Fruit fly (Drosophila melanogaster) whole organism, wandering third instar larva: Measurements from ENCODE around the gene CG11771.

Experiments used
- Abd-B ChIP-seq: fragments of >200 bp; optimal IDR thresholded peaks from 2 replicates; lab custom pipeline; 2017; ENCODE audit warnings: missing biosample characterization, missing genetic modification characterization
- CG9705 ChIP-seq: fragments of 200-800 bp; sonication (Bioruptor generic); optimal IDR thresholded peaks from 2 replicates; lab custom pipeline; 2018; ENCODE audit warnings: missing biosample characterization, mild to moderate bottlenecking, missing genetic modification characterization
- Dfd ChIP-seq: fragments of >200 bp; optimal IDR thresholded peaks from 2 replicates; lab custom pipeline; 2017; ENCODE audit warnings: missing biosample characterization, missing genetic modification characterization
- Dif ChIP-seq: fragments of 200-275, 200-300 bp; sonication (Bioruptor generic); optimal IDR thresholded peaks from 2 replicates; lab custom pipeline; 2018; ENCODE audit warnings: missing biosample characterization, missing genetic modification characterization; ENCODE audit not compliant: partially characterized antibody
- GATAd ChIP-seq: sonication (Bioruptor generic); optimal IDR thresholded peaks from 2 replicates; lab custom pipeline; 2016; ENCODE audit warnings: missing biosample characterization, missing genetic modification characterization
- HLH106 ChIP-seq: fragments of 200-800 bp; optimal IDR thresholded peaks from 3 replicates; lab custom pipeline; 2019; ENCODE audit warnings: missing biosample characterization, mild to moderate bottlenecking, missing genetic modification characterization, moderate library complexity
- Hnf4 ChIP-seq: fragments of 200-800 bp; sonication (Bioruptor generic); optimal IDR thresholded peaks from 2 replicates; lab custom pipeline; 2016; ENCODE audit warnings: missing biosample characterization, mild to moderate bottlenecking, missing genetic modification characterization
- OdsH ChIP-seq: fragments of 200-800 bp; sonication (Bioruptor generic); optimal IDR thresholded peaks from 2 replicates; lab custom pipeline; 2016; ENCODE audit warnings: missing biosample characterization, mild to moderate bottlenecking, missing genetic modification characterization
- Rel ChIP-seq, 2 experiments: fragments of 200-800 bp; sonication (Bioruptor generic) in 1 of 2; optimal IDR thresholded peaks; 2 replicates in 1 of 2; 3 replicates in 1 of 2; lab custom pipeline; 2016 to 2019; ENCODE audit warnings: mild to moderate bottlenecking in 2 of 2, missing biosample characterization in 2 of 2, missing genetic modification characterization in 2 of 2, moderate library complexity in 1 of 2
- Sp1 ChIP-seq: fragments of 200-800 bp; sonication (Bioruptor generic); optimal IDR thresholded peaks from 3 replicates; lab custom pipeline; 2019; ENCODE audit warnings: missing biosample characterization, mild to moderate bottlenecking, missing genetic modification characterization, moderate library complexity
- br ChIP-seq: fragments of 200-800 bp; sonication (Bioruptor generic); optimal IDR thresholded peaks from 2 replicates; lab custom pipeline; 2016; ENCODE audit warnings: missing biosample characterization, missing genetic modification characterization
- brk ChIP-seq: fragments of 200-800 bp; sonication (Bioruptor generic); optimal IDR thresholded peaks from 2 replicates; lab custom pipeline; 2016; ENCODE audit warnings: missing biosample characterization, mild to moderate bottlenecking, missing genetic modification characterization
- dl ChIP-seq, 2 experiments: fragments of 175-275, 200-275 bp in 1 of 2; fragments of 200-275 bp in 1 of 2; sonication (Bioruptor generic); optimal IDR thresholded peaks; lab custom pipeline; 2018; ENCODE audit warnings: mild to moderate bottlenecking in 2 of 2, missing biosample characterization in 2 of 2, missing genetic modification characterization in 2 of 2, moderate library complexity in 2 of 2; ENCODE audit not compliant: partially characterized antibody in 2 of 2, insufficient read depth in 1 of 2
- dmrt93B ChIP-seq: fragments of 200-800 bp; sonication (Bioruptor generic); optimal IDR thresholded peaks from 2 replicates; lab custom pipeline; 2018; ENCODE audit warnings: missing biosample characterization, mild to moderate bottlenecking, missing genetic modification characterization
- ey ChIP-seq: fragments of 200-800 bp; sonication (Bioruptor generic); optimal IDR thresholded peaks from 2 replicates; lab custom pipeline; 2016; ENCODE audit warnings: missing biosample characterization, missing genetic modification characterization
- foxo ChIP-seq, 2 experiments: fragments of 200-800 bp; sonication (Bioruptor generic); optimal IDR thresholded peaks; 2 replicates in 1 of 2; 3 replicates in 1 of 2; lab custom pipeline; 2016 to 2017; ENCODE audit warnings: missing biosample characterization in 2 of 2, missing genetic modification characterization in 2 of 2
- fru ChIP-seq: fragments of 200-800 bp; sonication (Bioruptor generic); optimal IDR thresholded peaks from 3 replicates; lab custom pipeline; 2016; ENCODE audit warnings: missing biosample characterization, mild to moderate bottlenecking, missing genetic modification characterization
- h ChIP-seq: fragments of 200-800 bp; sonication (Bioruptor generic); optimal IDR thresholded peaks from 3 replicates; lab custom pipeline; 2016; ENCODE audit warnings: missing biosample characterization, mild to moderate bottlenecking, missing genetic modification characterization
- lola ChIP-seq: fragments of >200 bp; optimal IDR thresholded peaks from 2 replicates; lab custom pipeline; 2017; ENCODE audit warnings: missing biosample characterization, missing genetic modification characterization
- pan ChIP-seq: fragments of >200 bp; optimal IDR thresholded peaks from 2 replicates; lab custom pipeline; 2017
- psq ChIP-seq: fragments of 200-800 bp; sonication (Bioruptor generic); optimal IDR thresholded peaks from 3 replicates; lab custom pipeline; 2017; ENCODE audit warnings: missing biosample characterization, mild to moderate bottlenecking, missing genetic modification characterization, moderate library complexity
- rgr ChIP-seq: fragments of 200-800 bp; sonication (Bioruptor generic); optimal IDR thresholded peaks from 3 replicates; lab custom pipeline; 2016; ENCODE audit warnings: missing biosample characterization, mild to moderate bottlenecking, missing genetic modification characterization
- sage ChIP-seq: fragments of 200-800 bp; sonication (Bioruptor generic); optimal IDR thresholded peaks from 2 replicates; lab custom pipeline; 2016; ENCODE audit warnings: missing biosample characterization, mild to moderate bottlenecking, missing genetic modification characterization
- tai ChIP-seq: sonication (Bioruptor generic); optimal IDR thresholded peaks from 2 replicates; lab custom pipeline; 2016; ENCODE audit warnings: missing biosample characterization, missing genetic modification characterization
- woc ChIP-seq: sonication (Bioruptor generic); optimal IDR thresholded peaks from 2 replicates; lab custom pipeline; 2016; ENCODE audit warnings: missing biosample characterization, mild to moderate bottlenecking, missing genetic modification characterization

CG11771 gene

DNA sequence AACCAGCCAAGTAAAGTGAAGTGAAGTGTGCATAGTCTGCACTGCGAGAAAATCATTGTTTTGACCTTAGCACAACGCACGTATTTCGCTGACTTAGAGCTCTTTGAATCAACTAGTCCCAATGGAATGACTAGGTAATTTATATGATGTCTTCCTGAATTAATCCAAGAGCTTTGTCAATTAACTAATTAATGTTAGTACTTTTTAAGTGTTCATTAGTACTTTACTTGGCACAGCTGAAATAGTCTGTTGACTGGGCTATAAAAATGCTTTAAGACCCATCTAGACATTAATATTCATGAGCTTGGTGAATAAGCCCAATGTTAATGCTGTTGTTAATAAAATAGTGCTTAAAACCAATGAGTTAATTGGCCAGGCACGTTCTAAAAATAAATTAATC, 44.3 kb downstream of the CG11771 start:
- TF ChIP-seq sage (GFP tag; lab: Kevin White, UChicago) (no peak), GATAd (GFP tag; lab: Kevin White, UChicago) (no peak)

DNA sequence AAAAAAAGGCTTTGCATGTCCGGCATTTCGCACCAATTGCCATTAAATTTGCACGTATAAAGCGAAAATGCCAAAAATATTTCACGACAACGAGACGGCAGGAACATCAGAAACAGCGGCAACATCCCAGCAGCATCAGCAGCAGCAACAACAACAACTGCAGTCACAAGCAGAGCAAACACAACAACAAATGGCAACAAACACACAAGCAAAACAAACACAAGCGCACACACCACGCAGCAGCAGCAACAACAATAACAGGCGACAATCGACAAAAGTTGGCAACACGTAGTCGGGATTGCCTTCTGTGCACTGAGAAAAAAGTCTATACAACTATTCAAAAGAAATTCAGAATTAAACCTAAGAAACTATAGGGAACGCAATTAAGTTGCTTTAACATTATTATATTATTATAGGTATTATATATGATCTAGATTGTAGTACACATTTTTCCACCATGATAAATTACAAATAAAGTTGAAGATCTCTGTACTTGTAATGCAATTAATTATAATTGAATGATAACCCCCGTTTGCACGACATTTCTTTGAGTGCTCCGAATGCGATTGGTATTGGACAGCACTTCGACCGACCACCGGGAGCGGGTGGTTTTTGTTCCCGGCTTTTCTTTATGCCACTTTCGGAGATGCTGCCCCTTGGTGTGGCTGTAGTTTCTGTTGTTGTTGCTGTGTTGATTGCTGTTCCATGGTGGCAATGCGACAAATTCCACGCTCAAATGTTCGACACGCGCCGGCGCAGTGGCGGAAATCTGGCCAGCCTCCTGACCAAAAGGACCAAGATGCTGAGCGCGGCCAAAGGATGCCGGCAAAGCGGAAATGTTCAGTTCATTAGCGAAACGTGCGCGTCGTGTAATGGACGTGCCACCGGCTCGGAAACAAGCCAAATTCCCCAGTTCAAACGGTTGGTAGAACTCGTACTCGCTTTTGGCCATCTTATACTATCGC, 52.0 kb downstream of the CG11771 start, which contains the start of gene tnc:
tnc (plus strand) TSS at position 848 of the 965 bp plus-strand sequence.
- peak; percentile 89 for TF ChIP-seq HLH106 (tag; lab: Kevin White, UChicago)
- TF ChIP-seq pan (lab: Kevin White, UChicago), result no peak
- peak; percentile 12 for TF ChIP-seq tai
- TF ChIP-seq woc (GFP tag; lab: Kevin White, UChicago), result peak; percentile 33
- TF ChIP-seq h, result peak; percentile 76
- peak; percentile 81 for TF ChIP-seq rgr
- TF ChIP-seq sage (GFP tag; lab: Kevin White, UChicago), result peak; percentile 26
- TF ChIP-seq fru (GFP tag; lab: Kevin White, UChicago), result peak; percentile 78
- TF ChIP-seq br (GFP tag; lab: Kevin White, UChicago), result peak; percentile 61
- peak; percentile 90 for TF ChIP-seq Sp1 (GFP tag; lab: Kevin White, UChicago)
- peak; percentile 53 for TF ChIP-seq Hnf4 (GFP tag; lab: Kevin White, UChicago)
- peak; percentile 79 for TF ChIP-seq dmrt93B (GFP tag; lab: Kevin White, UChicago)
- TF ChIP-seq Rel (GFP tag; optimal IDR thresholded peaks at IDR 0.05; lab: Kevin White, UChicago), result no peak
- peak; percentile 10 for TF ChIP-seq Rel (tag; optimal IDR thresholded peaks at IDR 0.05; lab: Kevin White, UChicago)
- no peak for TF ChIP-seq Abd-B (GFP tag; lab: Kevin White, UChicago)
- TF ChIP-seq GATAd (GFP tag; lab: Kevin White, UChicago), result no peak
- TF ChIP-seq Dif, result no peak
- peak; percentile 55 for TF ChIP-seq ey (GFP tag; lab: Kevin White, UChicago)
- TF ChIP-seq OdsH, result peak; percentile 86
- TF ChIP-seq lola (GFP tag; lab: Kevin White, UChicago), result no peak
- peak in 1 of 2 experiments; percentile 89 for TF ChIP-seq foxo (GFP tag; optimal IDR thresholded peaks at IDR 0.05; lab: Kevin White, UChicago)
- peak; percentile 37 for TF ChIP-seq brk (GFP tag; lab: Kevin White, UChicago)
- TF ChIP-seq psq, result peak; percentile 87
- peak; percentile 91 for TF ChIP-seq Dfd (GFP tag; lab: Kevin White, UChicago)
- TF ChIP-seq dl (GFP tag; optimal IDR thresholded peaks at IDR 0.05; lab: Kevin White, UChicago; ENCODE audit: insufficient read depth in 1 of 2, partially characterized antibody in 2 of 2), result no peak
- peak; percentile 65 for TF ChIP-seq CG9705
